Fruit fly (Drosophila melanogaster) whole organism, embryonic: ENCODE data around the gene mmd.

ENCODE experiments used
- Aef1 ChIP-seq: fragments of 200-800 bp; sonication (Bioruptor generic); IDR thresholded peaks from 3 replicates; pipeline ENCODE4 v1.3.6; 2022; ENCODE audit warnings: missing biosample characterization, missing genetic modification characterization
- Blimp-1 ChIP-seq: fragments of 200-800 bp; sonication (Bioruptor generic); optimal IDR thresholded peaks from 3 replicates; lab custom pipeline; 2018; ENCODE audit warnings: missing biosample characterization, missing genetic modification characterization, mild to moderate bottlenecking, moderate library complexity, missing genetic modification reagents
- BtbVII ChIP-seq: fragments of 200-800 bp; sonication (Bioruptor generic); optimal IDR thresholded peaks from 3 replicates; lab custom pipeline; 2017; ENCODE audit warnings: missing biosample characterization, mild to moderate bottlenecking, missing genetic modification characterization
- Bteb2 ChIP-seq: fragments of 200-800 bp; sonication (Bioruptor generic); optimal IDR thresholded peaks from 2 replicates; lab custom pipeline; 2016; ENCODE audit warnings: missing biosample characterization, missing genetic modification characterization
- CG10147 ChIP-seq: fragments of 200-800 bp; sonication (Bioruptor generic); optimal IDR thresholded peaks from 2 replicates; lab custom pipeline; 2019; ENCODE audit warnings: missing biosample characterization, mild to moderate bottlenecking, missing genetic modification characterization, moderate library complexity
- CG1024 ChIP-seq: fragments of 200-800 bp; sonication (Bioruptor generic); IDR thresholded peaks from 2 replicates; pipeline ENCODE4 v1.3.6; 2022; ENCODE audit warnings: missing biosample characterization, missing genetic modification characterization
- CG10654 ChIP-seq: fragments of 200-800 bp; sonication (Bioruptor generic); optimal IDR thresholded peaks from 2 replicates; lab custom pipeline; 2016; ENCODE audit warnings: missing biosample characterization, missing genetic modification characterization
- CG11398 ChIP-seq: fragments of 200-800 bp; sonication (Bioruptor generic); optimal IDR thresholded peaks from 2 replicates; lab custom pipeline; 2016; ENCODE audit warnings: missing biosample characterization, missing genetic modification characterization
- CG11504 ChIP-seq: fragments of 200-800 bp; sonication (Bioruptor generic); optimal IDR thresholded peaks from 3 replicates; lab custom pipeline; 2019; ENCODE audit warnings: missing biosample characterization, mild to moderate bottlenecking, missing genetic modification characterization, moderate library complexity
- CG12299 ChIP-seq: fragments of 200-800 bp; sonication (Bioruptor generic); optimal IDR thresholded peaks from 2 replicates; lab custom pipeline; 2018; ENCODE audit warnings: missing biosample characterization, mild to moderate bottlenecking, missing genetic modification characterization
- CG1233 ChIP-seq: fragments of 200-800 bp; sonication (Bioruptor generic); optimal IDR thresholded peaks from 4 replicates; lab custom pipeline; 2018; ENCODE audit warnings: missing biosample characterization, mild to moderate bottlenecking, missing genetic modification characterization
- CG15514 ChIP-seq: fragments of 200-800 bp; sonication (Bioruptor generic); optimal IDR thresholded peaks from 3 replicates; lab custom pipeline; 2017; ENCODE audit warnings: missing biosample characterization, missing genetic modification characterization, mild to moderate bottlenecking, moderate library complexity, missing genetic modification reagents
- CG1602 ChIP-seq: fragments of 200-800 bp; sonication (Bioruptor generic); optimal IDR thresholded peaks from 3 replicates; lab custom pipeline; 2016; ENCODE audit warnings: missing biosample characterization, missing genetic modification characterization
- CG17802 ChIP-seq: fragments of 200-800 bp; sonication (Bioruptor generic); optimal IDR thresholded peaks from 2 replicates; lab custom pipeline; 2018; ENCODE audit warnings: missing biosample characterization, mild to moderate bottlenecking, missing genetic modification characterization, moderate library complexity
- CG30403 ChIP-seq: fragments of 200-800 bp; sonication (Bioruptor generic); optimal IDR thresholded peaks from 3 replicates; lab custom pipeline; 2016; ENCODE audit warnings: missing biosample characterization, missing genetic modification characterization
- CG30431 ChIP-seq: fragments of 200-800 bp; sonication (Bioruptor generic); optimal IDR thresholded peaks from 2 replicates; lab custom pipeline; 2017; ENCODE audit warnings: missing biosample characterization, missing genetic modification characterization
- CG3065 ChIP-seq: fragments of 200-800 bp; sonication (Bioruptor generic); optimal IDR thresholded peaks from 2 replicates; lab custom pipeline; 2016; ENCODE audit warnings: missing biosample characterization, missing genetic modification characterization
- CG31365 ChIP-seq: fragments of 200-800 bp; sonication (Bioruptor generic); optimal IDR thresholded peaks from 2 replicates; lab custom pipeline; 2018; ENCODE audit warnings: missing biosample characterization, mild to moderate bottlenecking, missing genetic modification characterization
- CG32772 ChIP-seq: fragments of 200-800 bp; sonication (Bioruptor generic); IDR thresholded peaks from 2 replicates; pipeline ENCODE4 v1.3.6; 2022; ENCODE audit warnings: missing biosample characterization, missing genetic modification characterization
- CG3281 ChIP-seq: fragments of 200-800 bp; sonication (Bioruptor generic); optimal IDR thresholded peaks from 3 replicates; lab custom pipeline; 2017; ENCODE audit warnings: missing biosample characterization, mild to moderate bottlenecking, missing genetic modification characterization
- CG4424 ChIP-seq: fragments of 200-800 bp; sonication (Bioruptor generic); optimal IDR thresholded peaks from 3 replicates; lab custom pipeline; 2016; ENCODE audit warnings: missing biosample characterization, missing genetic modification characterization
- CG4617 ChIP-seq: fragments of 200-800 bp; sonication (Bioruptor generic); optimal IDR thresholded peaks from 3 replicates; lab custom pipeline; 2016; ENCODE audit warnings: missing biosample characterization, missing genetic modification characterization, borderline replicate concordance
- CG4730 ChIP-seq: fragments of 200-800 bp; sonication (Bioruptor generic); IDR thresholded peaks from 2 replicates; pipeline ENCODE4 v1.3.6; 2022; ENCODE audit warnings: missing biosample characterization, missing genetic modification characterization
- CG7372 ChIP-seq: fragments of 200-800 bp; sonication (Bioruptor generic); IDR thresholded peaks from 2 replicates; pipeline ENCODE4 v1.3.6; 2022; ENCODE audit warnings: missing biosample characterization, missing genetic modification characterization
- CG8281 ChIP-seq: fragments of 200-800 bp; sonication (Bioruptor generic); optimal IDR thresholded peaks from 2 replicates; lab custom pipeline; 2018; ENCODE audit warnings: missing biosample characterization, mild to moderate bottlenecking, missing genetic modification characterization, moderate library complexity
- CG9609 ChIP-seq: fragments of 200-800 bp; sonication (Bioruptor generic); optimal IDR thresholded peaks from 3 replicates; lab custom pipeline; 2016; ENCODE audit warnings: missing biosample characterization, missing genetic modification characterization
- CrebB ChIP-seq: fragments of 200-800 bp; sonication (Bioruptor generic); optimal IDR thresholded peaks from 3 replicates; lab custom pipeline; 2018; ENCODE audit warnings: missing biosample characterization, mild to moderate bottlenecking, missing genetic modification characterization
- Drgx ChIP-seq: fragments of 200-800 bp; sonication (Bioruptor generic); IDR thresholded peaks from 2 replicates; pipeline ENCODE4 v1.3.6; 2022; ENCODE audit warnings: missing biosample characterization, missing genetic modification characterization
- Hr3 ChIP-seq: fragments of 200-800 bp; sonication (Bioruptor generic); optimal IDR thresholded peaks from 3 replicates; lab custom pipeline; 2016; ENCODE audit warnings: missing biosample characterization, missing genetic modification characterization
- Meics ChIP-seq: fragments of 200-800 bp; sonication (Bioruptor generic); optimal IDR thresholded peaks from 2 replicates; lab custom pipeline; 2017; ENCODE audit warnings: missing biosample characterization, mild to moderate bottlenecking, missing genetic modification characterization
- Spps ChIP-seq: fragments of 200-800 bp; sonication (Bioruptor generic); optimal IDR thresholded peaks from 2 replicates; lab custom pipeline; 2018; ENCODE audit warnings: missing biosample characterization, mild to moderate bottlenecking, missing genetic modification characterization
- Trl ChIP-seq, 3 experiments: fragments of >200 bp in 2 of 3; fragments of 200-800 bp in 1 of 3; sonication (Bioruptor generic) in 1 of 3; optimal IDR thresholded peaks; 2 replicates in 1 of 3; 3 replicates in 2 of 3; lab custom pipeline; 2016 to 2017; ENCODE audit warnings: missing biosample characterization in 1 of 3, missing genetic modification characterization in 1 of 3
- bsh ChIP-seq, 2 experiments: fragments of 200-800 bp; sonication (Bioruptor generic); optimal IDR thresholded peaks; 2 replicates each; lab custom pipeline; 2017 to 2018; ENCODE audit warnings: mild to moderate bottlenecking in 2 of 2, missing biosample characterization in 2 of 2, missing genetic modification characterization in 2 of 2, moderate library complexity in 1 of 2
- chif ChIP-seq, 2 experiments: fragments of 200-800 bp; sonication (Bioruptor generic); optimal IDR thresholded peaks; 3 replicates each; lab custom pipeline; 2016; ENCODE audit warnings: missing biosample characterization in 2 of 2, missing genetic modification characterization in 2 of 2
- dm ChIP-seq: fragments of 200-800 bp; sonication (Bioruptor generic); optimal IDR thresholded peaks from 3 replicates; lab custom pipeline; 2016; ENCODE audit warnings: missing biosample characterization, missing genetic modification characterization
- esg ChIP-seq: fragments of 200-800 bp; sonication (Bioruptor generic); conservative IDR thresholded peaks from 2 replicates; pipeline ENCODE4 v1.3.6; 2022; ENCODE audit warnings: missing biosample characterization, missing genetic modification characterization
- gcm ChIP-seq: fragments of 200-800 bp; sonication (Bioruptor generic); optimal IDR thresholded peaks from 2 replicates; lab custom pipeline; 2019; ENCODE audit warnings: missing biosample characterization, mild to moderate bottlenecking, missing genetic modification characterization, moderate library complexity
- grn ChIP-seq: fragments of 200-800 bp; sonication (Bioruptor generic); optimal IDR thresholded peaks from 3 replicates; lab custom pipeline; 2017; ENCODE audit warnings: missing biosample characterization, missing genetic modification characterization
- jumu ChIP-seq: fragments of 200-800 bp; sonication (Bioruptor generic); optimal IDR thresholded peaks from 3 replicates; lab custom pipeline; 2016; ENCODE audit warnings: missing biosample characterization, missing genetic modification characterization
- nom ChIP-seq: fragments of 200-800 bp; sonication (Bioruptor generic); optimal IDR thresholded peaks from 2 replicates; lab custom pipeline; 2017; ENCODE audit warnings: missing biosample characterization, missing genetic modification characterization, mild to moderate bottlenecking, moderate library complexity, missing genetic modification reagents
- pum ChIP-seq: fragments of 200-800 bp; sonication (Bioruptor generic); optimal IDR thresholded peaks from 2 replicates; lab custom pipeline; 2016; ENCODE audit warnings: missing biosample characterization, missing genetic modification characterization
- ranshi ChIP-seq: fragments of 200-800 bp; sonication (Bioruptor generic); IDR thresholded peaks from 2 replicates; pipeline ENCODE4 v1.3.6; 2022; ENCODE audit warnings: missing biosample characterization, missing genetic modification characterization
- ro ChIP-seq: fragments of 200-800 bp; sonication (Bioruptor generic); IDR thresholded peaks from 2 replicates; pipeline ENCODE4 v1.3.6; 2022; ENCODE audit warnings: missing biosample characterization, missing genetic modification characterization
- scrt ChIP-seq: fragments of 200-800 bp; sonication (Bioruptor generic); optimal IDR thresholded peaks from 2 replicates; lab custom pipeline; 2018; ENCODE audit warnings: missing biosample characterization, mild to moderate bottlenecking, missing genetic modification characterization, moderate library complexity
- sens ChIP-seq: fragments of 200-800 bp; sonication (Bioruptor generic); peaks from one replicate; lab custom pipeline; 2016; ENCODE audit warnings: missing biosample characterization, missing genetic modification characterization
- slp2 ChIP-seq: fragments of 200-800 bp; sonication (Bioruptor generic); optimal IDR thresholded peaks from 2 replicates; lab custom pipeline; 2016; ENCODE audit warnings: missing biosample characterization, missing genetic modification characterization
- ssp ChIP-seq: fragments of 200-800 bp; sonication (Bioruptor generic); IDR thresholded peaks from 2 replicates; pipeline ENCODE4 v1.3.6; 2022; ENCODE audit warnings: missing biosample characterization, missing genetic modification characterization
- tio ChIP-seq: fragments of 200-800 bp; sonication (Bioruptor generic); optimal IDR thresholded peaks from 2 replicates; lab custom pipeline; 2017; ENCODE audit warnings: missing biosample characterization, missing genetic modification characterization, inconsistent platforms
- trem ChIP-seq: fragments of 200-800 bp; optimal IDR thresholded peaks from 3 replicates; lab custom pipeline; 2019; ENCODE audit warnings: missing biosample characterization, mild to moderate bottlenecking, missing genetic modification characterization, moderate library complexity
- usp ChIP-seq: fragments of >200 bp; optimal IDR thresholded peaks from 2 replicates; lab custom pipeline; 2017; ENCODE audit warnings: missing biosample characterization, missing genetic modification characterization

The mmd gene

dm6 chrX:15933504-15934225 is 39.3 kb downstream of the mmd start, which contains the start of gene Ranbp16 (continued):
- TF ChIP-seq Drgx (GFP tag; lab: Robert Waterston, UW): no peak
- no peak for TF ChIP-seq grn (GFP tag; lab: Kevin White, UChicago)
- TF ChIP-seq CG3281 (GFP tag; lab: Kevin White, UChicago): no peak
- TF ChIP-seq Aef1 (GFP tag; lab: Robert Waterston, UW): no peak
- no peak for TF ChIP-seq nom (GFP tag; lab: Kevin White, UChicago)
- no peak for TF ChIP-seq CG3065 (GFP tag; lab: Kevin White, UChicago)
- TF ChIP-seq Blimp-1: no peak
- peak; percentile 83 for TF ChIP-seq CG17802
- TF ChIP-seq CG1233 (GFP tag; lab: Kevin White, UChicago): no peak
- TF ChIP-seq CrebB (tag; lab: Kevin White, UChicago): no peak
- peak; percentile 19 for TF ChIP-seq CG4617 (GFP tag; lab: Kevin White, UChicago)
- TF ChIP-seq CG11398: no peak
- TF ChIP-seq CG31365 (tag; lab: Kevin White, UChicago): no peak
- TF ChIP-seq chif (GFP tag; optimal IDR thresholded peaks at IDR 0.05; lab: Kevin White, UChicago): no peak
- TF ChIP-seq jumu (GFP tag; lab: Kevin White, UChicago): no peak
- no peak for TF ChIP-seq sens
- TF ChIP-seq CG7372 (GFP tag; lab: Robert Waterston, UW): no peak
- TF ChIP-seq slp2 (GFP tag; lab: Kevin White, UChicago): no peak
- TF ChIP-seq CG30431 (GFP tag; lab: Kevin White, UChicago): no peak
- no peak for TF ChIP-seq usp (GFP tag; lab: Kevin White, UChicago)
- TF ChIP-seq CG9609: no peak
- no peak for TF ChIP-seq CG12299 (tag; lab: Kevin White, UChicago)
- TF ChIP-seq gcm (GFP tag; lab: Kevin White, UChicago): no peak
- no peak for TF ChIP-seq CG10147
- TF ChIP-seq bsh (GFP tag; optimal IDR thresholded peaks at IDR 0.05; lab: Kevin White, UChicago): no peak
- TF ChIP-seq Trl (optimal IDR thresholded peaks at IDR 0.05; lab: Kevin White, UChicago): no peak
- no peak for TF ChIP-seq Trl (GFP tag; optimal IDR thresholded peaks at IDR 0.05; lab: Kevin White, UChicago)
- no peak for TF ChIP-seq Hr3
- no peak for TF ChIP-seq CG10654 (GFP tag; lab: Kevin White, UChicago)
- TF ChIP-seq CG11504 (tag; lab: Kevin White, UChicago): no peak
- TF ChIP-seq CG1024: peak; percentile 62
- TF ChIP-seq trem (tag; lab: Kevin White, UChicago): no peak
- TF ChIP-seq CG4730 (GFP tag; lab: Robert Waterston, UW): no peak
- TF ChIP-seq CG4424 (GFP tag; lab: Kevin White, UChicago): no peak
- TF ChIP-seq CG32772: no peak
- TF ChIP-seq dm (GFP tag; lab: Kevin White, UChicago): no peak
- no peak for TF ChIP-seq pum (GFP tag; lab: Kevin White, UChicago)
- no peak for TF ChIP-seq CG30403 (GFP tag; lab: Kevin White, UChicago)
- no peak for TF ChIP-seq Bteb2 (GFP tag; lab: Kevin White, UChicago)
- TF ChIP-seq Spps (tag; lab: Kevin White, UChicago): no peak
- TF ChIP-seq esg (GFP tag; lab: Robert Waterston, UW): no peak
- no peak for TF ChIP-seq ro (GFP tag; lab: Robert Waterston, UW)
- TF ChIP-seq ssp: peak; percentile 92
- TF ChIP-seq CG1602 (GFP tag; lab: Kevin White, UChicago): no peak
- TF ChIP-seq scrt (GFP tag; lab: Kevin White, UChicago): no peak
- no peak for TF ChIP-seq CG8281 (tag; lab: Kevin White, UChicago)
- no peak for TF ChIP-seq tio (GFP tag; lab: Kevin White, UChicago)
- peak; percentile 38 for TF ChIP-seq CG15514 (GFP tag; lab: Kevin White, UChicago)
- TF ChIP-seq ranshi (GFP tag; lab: Robert Waterston, UW): no peak
- TF ChIP-seq Meics (GFP tag; lab: Kevin White, UChicago): no peak
- no peak for TF ChIP-seq BtbVII (GFP tag; lab: Kevin White, UChicago)
